Fruit fly (Drosophila melanogaster) whole organism, embryonic: Measurements from ENCODE around the gene CG16758.
A peak's percentile ranks its signal among the peaks of the same experiment; 100 is the strongest.

Experiments used
- Bdp1 ChIP-seq: fragments of 200-800 bp; sonication (Bioruptor generic); optimal IDR thresholded peaks from 3 replicates; lab custom pipeline; 2016; ENCODE audit warnings: missing biosample characterization, missing genetic modification characterization
- Blimp-1 ChIP-seq: fragments of 200-800 bp; sonication (Bioruptor generic); optimal IDR thresholded peaks from 3 replicates; lab custom pipeline; 2018; ENCODE audit warnings: missing biosample characterization, missing genetic modification characterization, mild to moderate bottlenecking, moderate library complexity, missing genetic modification reagents
- CG10267 ChIP-seq: fragments of 200-800 bp; sonication (Bioruptor generic); optimal IDR thresholded peaks from 2 replicates; lab custom pipeline; 2018; ENCODE audit warnings: missing biosample characterization, mild to moderate bottlenecking, missing genetic modification characterization, moderate library complexity
- CG12104 ChIP-seq: fragments of 200-800 bp; sonication (Bioruptor generic); optimal IDR thresholded peaks from 3 replicates; lab custom pipeline; 2016; ENCODE audit warnings: missing biosample characterization, missing genetic modification characterization
- CG12942 ChIP-seq: fragments of 200-800 bp; sonication (Bioruptor generic); optimal IDR thresholded peaks from 3 replicates; lab custom pipeline; 2016; ENCODE audit warnings: missing biosample characterization, missing genetic modification characterization
- CG14965 ChIP-seq: fragments of 200-800 bp; sonication (Bioruptor generic); optimal IDR thresholded peaks from 2 replicates; lab custom pipeline; 2016; ENCODE audit warnings: missing biosample characterization, missing genetic modification characterization, borderline replicate concordance
- CG1529 ChIP-seq: fragments of 200-800 bp; sonication (Bioruptor generic); optimal IDR thresholded peaks from 3 replicates; lab custom pipeline; 2018; ENCODE audit warnings: missing biosample characterization, missing genetic modification characterization
- CG16863 ChIP-seq: fragments of 200-800 bp; sonication (Bioruptor generic); optimal IDR thresholded peaks from 3 replicates; lab custom pipeline; 2016; ENCODE audit warnings: missing biosample characterization, missing genetic modification characterization
- CG17912 ChIP-seq: fragments of 200-800 bp; sonication (Bioruptor generic); optimal IDR thresholded peaks from 2 replicates; lab custom pipeline; 2018; ENCODE audit warnings: missing biosample characterization, mild to moderate bottlenecking, missing genetic modification characterization
- CG2889 ChIP-seq: fragments of 200-800 bp; sonication (Bioruptor generic); IDR thresholded peaks from 3 replicates; pipeline ENCODE4 v1.3.6; 2022; ENCODE audit warnings: missing biosample characterization, missing genetic modification characterization
- CG32532 ChIP-seq: fragments of 200-800 bp; sonication (Bioruptor generic); IDR thresholded peaks from 2 replicates; pipeline ENCODE4 v1.3.6; 2022; ENCODE audit warnings: missing biosample characterization, missing genetic modification characterization
- CG32772 ChIP-seq: fragments of 200-800 bp; sonication (Bioruptor generic); IDR thresholded peaks from 2 replicates; pipeline ENCODE4 v1.3.6; 2022; ENCODE audit warnings: missing biosample characterization, missing genetic modification characterization
- CG34376 ChIP-seq: fragments of 200-800 bp; sonication (Bioruptor generic); optimal IDR thresholded peaks from 2 replicates; lab custom pipeline; 2018; ENCODE audit warnings: missing biosample characterization, mild to moderate bottlenecking, missing genetic modification characterization
- CG34422 ChIP-seq: fragments of 200-800 bp; sonication (Bioruptor generic); IDR thresholded peaks from 3 replicates; pipeline ENCODE4 v1.3.6; 2022; ENCODE audit warnings: missing biosample characterization, missing genetic modification characterization
- CG4328 ChIP-seq: fragments of 200-800 bp; sonication (Bioruptor generic); optimal IDR thresholded peaks from 3 replicates; lab custom pipeline; 2017; ENCODE audit warnings: missing biosample characterization, missing genetic modification reagents, missing genetic modification characterization
- CG4854 ChIP-seq: fragments of 200-800 bp; sonication (Bioruptor generic); optimal IDR thresholded peaks from 2 replicates; lab custom pipeline; 2016; ENCODE audit warnings: missing biosample characterization, missing genetic modification characterization, inconsistent platforms
- CG5245 ChIP-seq: fragments of 200-800 bp; sonication (Bioruptor generic); optimal IDR thresholded peaks from 3 replicates; lab custom pipeline; 2016; ENCODE audit warnings: missing biosample characterization, missing genetic modification characterization
- Chrac-16 ChIP-seq: fragments of 200-800 bp; sonication (Bioruptor generic); optimal IDR thresholded peaks from 3 replicates; lab custom pipeline; 2016; ENCODE audit warnings: missing biosample characterization, missing genetic modification characterization
- CrebB ChIP-seq: fragments of 200-800 bp; sonication (Bioruptor generic); optimal IDR thresholded peaks from 3 replicates; lab custom pipeline; 2018; ENCODE audit warnings: missing biosample characterization, mild to moderate bottlenecking, missing genetic modification characterization
- Ets65A ChIP-seq: fragments of 200-800 bp; sonication (Bioruptor generic); peaks from one replicate; lab custom pipeline; 2016; ENCODE audit warnings: missing biosample characterization, missing genetic modification characterization
- Gug ChIP-seq: fragments of 200-800 bp; sonication (Bioruptor generic); IDR thresholded peaks from 4 replicates; pipeline ENCODE4 v1.3.6; 2022; ENCODE audit warnings: missing biosample characterization, missing genetic modification characterization
- H2.0 ChIP-seq: fragments of 200-800 bp; sonication (Bioruptor generic); IDR thresholded peaks from 2 replicates; pipeline ENCODE4 v1.3.6; 2022; ENCODE audit warnings: missing biosample characterization, missing genetic modification characterization
- HLH54F ChIP-seq: fragments of 200-800 bp; sonication (Bioruptor generic); optimal IDR thresholded peaks from 3 replicates; lab custom pipeline; 2016; ENCODE audit warnings: missing biosample characterization, missing genetic modification characterization
- HLHmδ ChIP-seq: fragments of 200-800 bp; sonication (Bioruptor generic); optimal IDR thresholded peaks from 2 replicates; lab custom pipeline; 2018; ENCODE audit warnings: missing biosample characterization, mild to moderate bottlenecking, missing genetic modification characterization, moderate library complexity
- HmgD ChIP-seq: fragments of 200-800 bp; sonication (Bioruptor generic); optimal IDR thresholded peaks from 3 replicates; lab custom pipeline; 2016; ENCODE audit warnings: missing biosample characterization, missing genetic modification characterization
- Hmx ChIP-seq: fragments of 200-800 bp; sonication (Bioruptor generic); optimal IDR thresholded peaks from 2 replicates; lab custom pipeline; 2016; ENCODE audit warnings: missing biosample characterization, missing genetic modification characterization
- Hr78 ChIP-seq, 2 experiments: fragments of 200-800 bp in 1 of 2; fragments of >200 bp in 1 of 2; sonication (Bioruptor generic) in 1 of 2; optimal IDR thresholded peaks; 2 replicates each; lab custom pipeline; 2017 to 2019; ENCODE audit warnings: missing biosample characterization in 2 of 2, missing genetic modification characterization in 2 of 2, mild to moderate bottlenecking in 1 of 2, moderate library complexity in 1 of 2
- Med ChIP-seq: fragments of 200-800 bp; sonication (Bioruptor generic); peaks from one replicate; lab custom pipeline; 2016; ENCODE audit warnings: missing biosample characterization, missing genetic modification characterization, mild to moderate bottlenecking, inconsistent platforms, moderate library complexity
- Myb ChIP-seq: fragments of 200-800 bp; sonication (Bioruptor generic); optimal IDR thresholded peaks from 2 replicates; lab custom pipeline; 2016; ENCODE audit warnings: missing biosample characterization, missing genetic modification characterization
- Neu2 ChIP-seq: fragments of 200-800 bp; sonication (Bioruptor generic); optimal IDR thresholded peaks from 3 replicates; lab custom pipeline; 2016; ENCODE audit warnings: missing biosample characterization, missing genetic modification characterization, borderline replicate concordance
- Oli ChIP-seq: fragments of 200-800 bp; sonication (Bioruptor generic); optimal IDR thresholded peaks from 2 replicates; lab custom pipeline; 2018; ENCODE audit warnings: missing biosample characterization, mild to moderate bottlenecking, missing genetic modification characterization, moderate library complexity
- Pdp1 ChIP-seq, 2 experiments: fragments of 200-800 bp; sonication (Bioruptor generic); optimal IDR thresholded peaks; 3 replicates each; lab custom pipeline; 2016; ENCODE audit warnings: missing biosample characterization in 2 of 2, missing genetic modification characterization in 2 of 2, mild to moderate bottlenecking in 1 of 2, moderate library complexity in 1 of 2
- Sry-δ ChIP-seq: fragments of 200-800 bp; sonication (Bioruptor generic); optimal IDR thresholded peaks from 2 replicates; lab custom pipeline; 2016; ENCODE audit warnings: missing biosample characterization, missing genetic modification characterization
- abd-A ChIP-seq: fragments of 200-800 bp; sonication (Bioruptor generic); optimal IDR thresholded peaks from 3 replicates; lab custom pipeline; 2019; ENCODE audit warnings: missing biosample characterization, mild to moderate bottlenecking, missing genetic modification characterization, moderate library complexity
- crol ChIP-seq: fragments of 200-800 bp; sonication (Bioruptor generic); IDR thresholded peaks from 2 replicates; pipeline ENCODE4 v1.3.6; 2022; ENCODE audit warnings: missing biosample characterization, missing genetic modification characterization
- cwo ChIP-seq: fragments of 200-800 bp; sonication (Bioruptor generic); optimal IDR thresholded peaks from 3 replicates; lab custom pipeline; 2017; ENCODE audit warnings: missing biosample characterization, missing genetic modification characterization, mild to moderate bottlenecking, moderate library complexity, missing genetic modification reagents
- dysf ChIP-seq: fragments of 200-800 bp; sonication (Bioruptor generic); IDR thresholded peaks from 3 replicates; pipeline ENCODE4 v1.3.6; 2022; ENCODE audit warnings: missing biosample characterization, missing genetic modification characterization
- esg ChIP-seq: fragments of 200-800 bp; sonication (Bioruptor generic); conservative IDR thresholded peaks from 2 replicates; pipeline ENCODE4 v1.3.6; 2022; ENCODE audit warnings: missing biosample characterization, missing genetic modification characterization
- exex ChIP-seq: fragments of 200-800 bp; sonication (Bioruptor generic); optimal IDR thresholded peaks from 4 replicates; lab custom pipeline; 2018; ENCODE audit warnings: missing biosample characterization, mild to moderate bottlenecking, missing genetic modification characterization, moderate library complexity
- ftz-f1 ChIP-seq: fragments of 200-800 bp; sonication (Bioruptor generic); optimal IDR thresholded peaks from 2 replicates; lab custom pipeline; 2016; ENCODE audit warnings: missing biosample characterization, missing genetic modification characterization
- h ChIP-seq: fragments of >200 bp; optimal IDR thresholded peaks from 2 replicates; lab custom pipeline; 2017
- lola ChIP-seq, 3 experiments: fragments of >200 bp in 2 of 3; fragments of 200-800 bp in 1 of 3; sonication (Bioruptor generic) in 1 of 3; optimal IDR thresholded peaks; 2 replicates each; lab custom pipeline; 2017 to 2019; ENCODE audit warnings: missing biosample characterization in 3 of 3, missing genetic modification characterization in 3 of 3, mild to moderate bottlenecking in 1 of 3, moderate library complexity in 1 of 3
- luna ChIP-seq: fragments of 200-800 bp; sonication (Bioruptor generic); optimal IDR thresholded peaks from 2 replicates; lab custom pipeline; 2016; ENCODE audit warnings: missing biosample characterization, missing genetic modification characterization
- nerfin-2 ChIP-seq: fragments of 200-800 bp; sonication (Bioruptor generic); IDR thresholded peaks from 2 replicates; pipeline ENCODE4 v1.3.6; 2022; ENCODE audit warnings: missing biosample characterization, missing genetic modification characterization; ENCODE audit not compliant: partially characterized antibody
- org-1 ChIP-seq: fragments of 200-800 bp; sonication (Bioruptor generic); optimal IDR thresholded peaks from 2 replicates; lab custom pipeline; 2017; ENCODE audit warnings: missing biosample characterization, missing genetic modification characterization
- phol ChIP-seq: fragments of 200-800 bp; sonication (Bioruptor generic); optimal IDR thresholded peaks from 3 replicates; lab custom pipeline; 2018; ENCODE audit warnings: missing biosample characterization, mild to moderate bottlenecking, missing genetic modification characterization, moderate library complexity
- ranshi ChIP-seq: fragments of 200-800 bp; sonication (Bioruptor generic); IDR thresholded peaks from 2 replicates; pipeline ENCODE4 v1.3.6; 2022; ENCODE audit warnings: missing biosample characterization, missing genetic modification characterization
- sd ChIP-seq: fragments of 200-800 bp; sonication (Bioruptor generic); optimal IDR thresholded peaks from 3 replicates; lab custom pipeline; 2018; ENCODE audit warnings: missing biosample characterization, mild to moderate bottlenecking, missing genetic modification characterization, moderate library complexity
- tio ChIP-seq: fragments of 200-800 bp; sonication (Bioruptor generic); optimal IDR thresholded peaks from 2 replicates; lab custom pipeline; 2017; ENCODE audit warnings: missing biosample characterization, missing genetic modification characterization, inconsistent platforms
- tna ChIP-seq: fragments of 200-800 bp; sonication (Bioruptor generic); IDR thresholded peaks from 2 replicates; pipeline ENCODE4 v1.3.6; 2022; ENCODE audit warnings: missing biosample characterization, missing genetic modification characterization; ENCODE audit not compliant: partially characterized antibody
- tup ChIP-seq: fragments of 200-800 bp; sonication (Bioruptor generic); optimal IDR thresholded peaks from 2 replicates; lab custom pipeline; 2016; ENCODE audit warnings: missing biosample characterization, mild to moderate bottlenecking, missing genetic modification characterization, moderate library complexity

The CG16758 gene

dm6 chr3L:2544435-2545076 lies 41.1 kb upstream of the CG16758 start:
- TF ChIP-seq dysf (GFP tag; lab: Robert Waterston, UW), result no peak
- TF ChIP-seq cwo (GFP tag; lab: Kevin White, UChicago), result peak; percentile 53
- TF ChIP-seq CG10267 (tag; lab: Kevin White, UChicago), result no peak
- TF ChIP-seq HmgD, result no peak
- no peak for TF ChIP-seq CG17912 (GFP tag; lab: Kevin White, UChicago)
- no peak for TF ChIP-seq Bdp1
- no peak for TF ChIP-seq tna (GFP tag; lab: Robert Waterston, UW)
- TF ChIP-seq Ets65A (GFP tag; lab: Kevin White, UChicago), result peak; percentile 69
- no peak for TF ChIP-seq org-1 (GFP tag; lab: Kevin White, UChicago)
- no peak for TF ChIP-seq CG4328 (GFP tag; lab: Kevin White, UChicago)
- TF ChIP-seq Med (GFP tag; lab: Kevin White, UChicago), result peak; percentile 18
- TF ChIP-seq CG34376 (GFP tag; lab: Kevin White, UChicago), result no peak
- TF ChIP-seq CG34422 (GFP tag; lab: Robert Waterston, UW), result no peak
- no peak for TF ChIP-seq HLH54F (GFP tag; lab: Kevin White, UChicago)
- no peak for TF ChIP-seq CG32532
- TF ChIP-seq tio (GFP tag; lab: Kevin White, UChicago), result no peak
- no peak for TF ChIP-seq Hr78 (GFP tag; optimal IDR thresholded peaks at IDR 0.05; lab: Kevin White, UChicago)
- no peak for TF ChIP-seq abd-A (tag; lab: Kevin White, UChicago)
- TF ChIP-seq CG14965 (GFP tag; lab: Kevin White, UChicago), result no peak
- TF ChIP-seq CG32772 (GFP tag; lab: Robert Waterston, UW), result no peak
- no peak for TF ChIP-seq Hmx (GFP tag; lab: Kevin White, UChicago)
- TF ChIP-seq Oli (tag; lab: Kevin White, UChicago), result no peak
- no peak for TF ChIP-seq nerfin-2 (GFP tag; lab: Robert Waterston, UW)
- TF ChIP-seq CrebB (tag; lab: Kevin White, UChicago), result no peak
- TF ChIP-seq tup, result no peak
- no peak for TF ChIP-seq CG2889 (GFP tag; lab: Robert Waterston, UW)
- no peak for TF ChIP-seq Sry-δ (GFP tag; lab: Kevin White, UChicago)
- TF ChIP-seq Neu2 (GFP tag; lab: Kevin White, UChicago), result no peak
- TF ChIP-seq crol (GFP tag; lab: Robert Waterston, UW), result peak; percentile 57
- TF ChIP-seq HLHmδ (GFP tag; lab: Kevin White, UChicago), result no peak
- TF ChIP-seq lola (GFP tag; optimal IDR thresholded peaks at IDR 0.05; lab: Kevin White, UChicago), result no peak
- TF ChIP-seq Myb (GFP tag; lab: Kevin White, UChicago), result no peak
- TF ChIP-seq esg, result no peak
- no peak for TF ChIP-seq CG16863 (GFP tag; lab: Kevin White, UChicago)
- no peak for TF ChIP-seq phol
- no peak for TF ChIP-seq Blimp-1 (GFP tag; lab: Kevin White, UChicago)
- TF ChIP-seq ftz-f1 (GFP tag; lab: Kevin White, UChicago), result no peak
- TF ChIP-seq H2.0, result no peak
- no peak for TF ChIP-seq Gug (GFP tag; lab: Robert Waterston, UW)
- no peak for TF ChIP-seq CG4854 (GFP tag; lab: Kevin White, UChicago)
- TF ChIP-seq Pdp1 (GFP tag; optimal IDR thresholded peaks at IDR 0.05; lab: Kevin White, UChicago), result no peak
- no peak for TF ChIP-seq luna
- TF ChIP-seq CG12942, result no peak
- no peak for TF ChIP-seq CG12104 (GFP tag; lab: Kevin White, UChicago)
- no peak for TF ChIP-seq Chrac-16
- no peak for TF ChIP-seq h (lab: Kevin White, UChicago)
- peak; percentile 77 for TF ChIP-seq exex (tag; lab: Kevin White, UChicago)
- peak; percentile 38 for TF ChIP-seq sd (tag; lab: Kevin White, UChicago)
- no peak for TF ChIP-seq CG5245 (GFP tag; lab: Kevin White, UChicago)
- no peak for TF ChIP-seq CG1529 (GFP tag; lab: Kevin White, UChicago)
- no peak for TF ChIP-seq ranshi
